Fruit fly (Drosophila melanogaster): ENCODE measurements around the gene CG14314.

CG14314 gene

DNA sequence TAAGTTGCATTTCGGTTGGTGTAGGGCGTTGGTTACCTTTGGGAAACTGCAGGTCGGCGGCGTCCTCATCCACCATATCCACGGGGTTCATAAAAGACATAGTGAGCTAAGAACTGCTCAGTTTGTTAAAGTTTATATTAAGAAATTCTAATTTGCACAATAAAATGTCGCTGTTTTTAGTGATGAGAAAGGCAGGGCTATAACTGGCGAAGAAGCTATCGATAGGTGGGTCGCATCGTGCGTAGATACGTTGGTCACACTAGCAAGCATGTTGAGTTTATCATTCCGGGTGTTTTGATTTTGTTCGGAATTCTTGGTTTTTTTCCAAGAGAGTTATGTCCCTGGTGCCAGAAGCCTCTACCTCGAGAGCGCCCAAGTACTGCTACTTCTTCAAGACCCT lies 39.3 kb downstream of the CG14314 start, which contains the start of the genes Ada2a, Polr2D, Tgs1 and moi (continued):
- TF ChIP-seq Bgb (GFP tag; IDR thresholded peaks at IDR 0.05; ENCODE audit: partially characterized antibody) (peak; percentile 79), fd64A (GFP tag; optimal IDR thresholded peaks at IDR 0.05) (no peak), CG1602 (GFP tag; optimal IDR thresholded peaks at IDR 0.05) (no peak), CG3847 (GFP tag; IDR thresholded peaks at IDR 0.05) (0 out of 2 replicates have a peak, but pooled peaks have one; percentile 33), CG7271 (tag; optimal IDR thresholded peaks at IDR 0.05) (no peak), CG2202 (tag; optimal IDR thresholded peaks at IDR 0.05) (no peak), GATAe (GFP tag; conservative IDR thresholded peaks at IDR 0.05) (no peak), vnd (GFP tag; IDR thresholded peaks at IDR 0.05; ENCODE audit: partially characterized antibody) (peak; percentile 61), CG9932 (GFP tag; IDR thresholded peaks at IDR 0.05) (peak; percentile 44), chif (GFP tag; optimal IDR thresholded peaks at IDR 0.05) (no peak), p53 (GFP tag; optimal IDR thresholded peaks at IDR 0.05) (no peak), CG17328 (GFP tag; IDR thresholded peaks at IDR 0.05) (no peak), CG14860 (GFP tag; IDR thresholded peaks at IDR 0.05; ENCODE audit: partially characterized antibody) (peak; percentile 67), CG12236 (GFP tag; optimal IDR thresholded peaks at IDR 0.05) (no peak), Vsx1 (GFP tag; optimal IDR thresholded peaks at IDR 0.05) (no peak), lbe (GFP tag; optimal IDR thresholded peaks at IDR 0.05) (no peak), hbn (GFP tag; IDR thresholded peaks at IDR 0.05; ENCODE audit: partially characterized antibody) (peak; percentile 72), nmo (GFP tag; optimal IDR thresholded peaks at IDR 0.05) (peak; percentile 7), Antp (GFP tag; optimal IDR thresholded peaks at IDR 0.05) (no peak), Hr3 (GFP tag; optimal IDR thresholded peaks at IDR 0.05) (no peak), Sin3A (optimal IDR thresholded peaks at IDR 0.05) (peak; percentile 56), bbx (GFP tag; IDR thresholded peaks at IDR 0.05; ENCODE audit: partially characterized antibody) (peak; percentile 82), CG4617 (GFP tag; optimal IDR thresholded peaks at IDR 0.05; ENCODE audit: borderline replicate concordance) (peak; percentile 92), trem (tag; optimal IDR thresholded peaks at IDR 0.05) (peak; percentile 70), grau (tag; optimal IDR thresholded peaks at IDR 0.05) (no peak), Ets97D (GFP tag; optimal IDR thresholded peaks at IDR 0.05) (peak; percentile 23), CG3995 (GFP tag; optimal IDR thresholded peaks at IDR 0.05) (peak; percentile 10), CG12104 (GFP tag; optimal IDR thresholded peaks at IDR 0.05) (no peak), CG2120 (GFP tag; optimal IDR thresholded peaks at IDR 0.05) (peak; percentile 9), odd (GFP tag; optimal IDR thresholded peaks at IDR 0.05) (no peak), Mes4 (GFP tag; optimal IDR thresholded peaks at IDR 0.05) (no peak), klu (GFP tag; IDR thresholded peaks at IDR 0.05) (no peak), NfI (GFP tag; optimal IDR thresholded peaks at IDR 0.05) (no peak), hkb (optimal IDR thresholded peaks at IDR 0.05) (peak; percentile 47), hkb (GFP tag; IDR thresholded peaks at IDR 0.05) (no peak), trh (GFP tag; optimal IDR thresholded peaks at IDR 0.05) (no peak), CG17829 (tag; optimal IDR thresholded peaks at IDR 0.05) (peak; percentile 12), Dbx (GFP tag; IDR thresholded peaks at IDR 0.05) (no peak), CG12769 (tag; optimal IDR thresholded peaks at IDR 0.05) (no peak), Hey (tag; optimal IDR thresholded peaks at IDR 0.05) (no peak), slbo (GFP tag; IDR thresholded peaks at IDR 0.05) (no peak), mam (GFP tag; optimal IDR thresholded peaks at IDR 0.05) (no peak), CG13287 (GFP tag; IDR thresholded peaks at IDR 0.05; ENCODE audit: partially characterized antibody) (peak; percentile 86), tio (GFP tag; optimal IDR thresholded peaks at IDR 0.05) (no peak), br (optimal IDR thresholded peaks at IDR 0.05) (no peak), h (optimal IDR thresholded peaks at IDR 0.05) (no peak), pzg (GFP tag; optimal IDR thresholded peaks at IDR 0.05) (peak; percentile 72), HmgZ (tag; optimal IDR thresholded peaks at IDR 0.05) (peak; percentile 15), CG13624 (GFP tag; optimal IDR thresholded peaks at IDR 0.05) (peak; percentile 33), Nf-YC (tag; optimal IDR thresholded peaks at IDR 0.05) (peak; percentile 5), rib (GFP tag; IDR thresholded peaks at IDR 0.05) (no peak), sd (tag; optimal IDR thresholded peaks at IDR 0.05) (peak; percentile 40), gro (GFP tag; optimal IDR thresholded peaks at IDR 0.05) (peak; percentile 15)

Data from whole organism, embryonic.